Worm (Caenorhabditis elegans) whole organism, L4 larva: ENCODE data around the gene dhcr-7.

ENCODE experiments used
- F10B5.3 ChIP-seq: sonication (generic microtip); optimal IDR thresholded peaks from 2 replicates; lab custom pipeline; 2016; ENCODE audit warnings: mild to moderate bottlenecking, missing genetic modification characterization, missing compliant biosample characterization
- F49E8.2 ChIP-seq: sonication (generic microtip); optimal IDR thresholded peaks from 2 replicates; lab custom pipeline; 2016; ENCODE audit warnings: missing compliant biosample characterization, mild to moderate bottlenecking, missing genetic modification characterization, borderline replicate concordance
- T26A8.4 ChIP-seq: fragments of 200-800 bp; sonication (Bioruptor generic); IDR thresholded peaks from 2 replicates; pipeline ENCODE4 v1.3.6; 2022; ENCODE audit warnings: missing genetic modification characterization, missing compliant biosample characterization
- Y105C5A.15 ChIP-seq: fragments of 200-800 bp; sonication (Bioruptor generic); IDR thresholded peaks from 2 replicates; pipeline ENCODE4 v1.3.6; 2022; ENCODE audit warnings: missing genetic modification characterization, missing compliant biosample characterization
- Y48G9A.11 ChIP-seq: fragments of 200-800 bp; sonication (Bioruptor generic); IDR thresholded peaks from 2 replicates; pipeline ENCODE4 v1.3.6; 2022; ENCODE audit warnings: missing genetic modification reagents, missing genetic modification characterization, missing compliant biosample characterization
- ZK337.2 ChIP-seq: fragments of 200-800 bp; sonication (Bioruptor generic); IDR thresholded peaks from 2 replicates; pipeline ENCODE4 v1.3.6; 2022; ENCODE audit warnings: missing genetic modification reagents, missing genetic modification characterization, missing compliant biosample characterization
- aha-1 ChIP-seq: fragments of 150-350 bp; peaks from one replicate; lab custom pipeline; 2014; ENCODE audit warnings: missing biosample characterization, missing genetic modification characterization
- ama-1 ChIP-seq: fragments of 150-350 bp; optimal IDR thresholded peaks from 2 replicates; lab custom pipeline; 2014; ENCODE audit warnings: inconsistent platforms, mixed read lengths
- arid-1 ChIP-seq: fragments of 200-800 bp; sonication (Bioruptor generic); conservative IDR thresholded peaks from 2 replicates; pipeline ENCODE4 v1.3.6; 2022; ENCODE audit warnings: missing genetic modification reagents, missing genetic modification characterization, missing compliant biosample characterization
- attf-4 ChIP-seq: sonication (generic microtip); optimal IDR thresholded peaks from 3 replicates; lab custom pipeline; 2017; ENCODE audit warnings: missing biosample characterization, missing genetic modification characterization
- ceh-32 ChIP-seq: sonication (generic microtip); optimal IDR thresholded peaks from 2 replicates; lab custom pipeline; 2016; ENCODE audit warnings: mild to moderate bottlenecking, missing genetic modification characterization, missing compliant biosample characterization; ENCODE audit not compliant: poor library complexity
- ceh-44 ChIP-seq: fragments of 200-800 bp; sonication (Bioruptor generic); IDR thresholded peaks from 2 replicates; pipeline ENCODE4 v1.3.6; 2022; ENCODE audit warnings: missing genetic modification reagents, missing genetic modification characterization, missing compliant biosample characterization
- ceh-62 ChIP-seq: sonication (generic microtip); optimal IDR thresholded peaks from 2 replicates; lab custom pipeline; 2017; ENCODE audit warnings: missing biosample characterization, missing genetic modification characterization
- ceh-82 ChIP-seq: sonication (generic microtip); optimal IDR thresholded peaks from 2 replicates; lab custom pipeline; 2017; ENCODE audit warnings: missing biosample characterization, missing genetic modification characterization
- ces-1 ChIP-seq: fragments of 150-350 bp; sonication (generic microtip); optimal IDR thresholded peaks from 4 replicates; lab custom pipeline; 2014; ENCODE audit warnings: missing biosample characterization, missing genetic modification reagents, missing genetic modification characterization
- cey-2 ChIP-seq: sonication (generic microtip); optimal IDR thresholded peaks from 3 replicates; lab custom pipeline; 2017; ENCODE audit warnings: missing genetic modification characterization, mild to moderate bottlenecking, missing compliant biosample characterization, antibody characterized with exemption, borderline replicate concordance; ENCODE audit not compliant: insufficient read depth
- daf-16 ChIP-seq, 3 experiments: sonication (generic microtip); optimal IDR thresholded peaks; 2 replicates each; lab custom pipeline; 2016 to 2017; ENCODE audit warnings: missing genetic modification characterization in 3 of 3, missing genetic modification reagents in 3 of 3, mild to moderate bottlenecking in 2 of 3, missing compliant biosample characterization in 2 of 3, missing biosample characterization in 1 of 3, moderate library complexity in 1 of 3
- daf-8 ChIP-seq: fragments of 200-800 bp; sonication (Bioruptor generic); IDR thresholded peaks from 2 replicates; pipeline ENCODE4 v1.3.6; 2022; ENCODE audit warnings: missing genetic modification characterization, missing compliant biosample characterization
- dmd-6 ChIP-seq: fragments of 200-800 bp; sonication (Bioruptor generic); IDR thresholded peaks from 2 replicates; pipeline ENCODE4 v1.3.6; 2022; ENCODE audit warnings: missing genetic modification reagents, missing genetic modification characterization, missing compliant biosample characterization
- dmd-8 ChIP-seq: fragments of 200-800 bp; sonication (Bioruptor generic); IDR thresholded peaks from 2 replicates; pipeline ENCODE4 v1.3.6; 2022; ENCODE audit warnings: missing genetic modification characterization, missing compliant biosample characterization
- dmd-9 ChIP-seq: fragments of 200-800 bp; sonication (Bioruptor generic); IDR thresholded peaks from 2 replicates; pipeline ENCODE4 v1.3.6; 2022; ENCODE audit warnings: missing genetic modification reagents, missing genetic modification characterization, missing compliant biosample characterization
- egl-43 ChIP-seq: fragments of 200-800 bp; sonication (Bioruptor generic); IDR thresholded peaks from 2 replicates; pipeline ENCODE4 v1.3.6; 2022; ENCODE audit warnings: missing genetic modification reagents, missing genetic modification characterization, missing compliant biosample characterization
- hif-1 ChIP-seq, 2 experiments: sonication (generic microtip); optimal IDR thresholded peaks; 2 replicates each; lab custom pipeline; 2016 to 2017; ENCODE audit warnings: missing compliant biosample characterization in 2 of 2, missing genetic modification characterization in 2 of 2, missing genetic modification reagents in 2 of 2, missing genotype in 2 of 2, mild to moderate bottlenecking in 1 of 2
- hlh-11 ChIP-seq: fragments of 200-800 bp; sonication (Bioruptor generic); optimal IDR thresholded peaks from 2 replicates; lab custom pipeline; 2018; ENCODE audit warnings: mild to moderate bottlenecking, missing genetic modification characterization, missing compliant biosample characterization
- hmg-1.1 ChIP-seq: fragments of 200-800 bp; sonication (Bioruptor generic); IDR thresholded peaks from 2 replicates; pipeline ENCODE4 v1.3.6; 2022; ENCODE audit warnings: missing genetic modification reagents, missing genetic modification characterization, missing compliant biosample characterization
- lim-7 ChIP-seq: fragments of 200-800 bp; sonication (Bioruptor generic); IDR thresholded peaks from 2 replicates; pipeline ENCODE4 v1.3.6; 2022; ENCODE audit warnings: missing genetic modification characterization, missing compliant biosample characterization
- lsy-2 ChIP-seq, 2 experiments: fragments of 150-350 bp in 1 of 2; sonication (generic microtip) in 1 of 2; optimal IDR thresholded peaks; 2 replicates each; lab custom pipeline; 2014 to 2017; ENCODE audit warnings: missing biosample characterization in 2 of 2, missing genetic modification characterization in 2 of 2
- madf-5 ChIP-seq, 2 experiments: fragments of 200-800 bp; sonication (Bioruptor generic); IDR thresholded peaks; 2 replicates each; pipeline ENCODE4 v1.3.6; 2022; ENCODE audit warnings: missing compliant biosample characterization in 2 of 2, missing genetic modification characterization in 2 of 2
- madf-9 ChIP-seq: fragments of 200-800 bp; sonication (Bioruptor generic); conservative IDR thresholded peaks from 2 replicates; pipeline ENCODE4 v1.3.6; 2022; ENCODE audit warnings: missing genetic modification reagents, missing genetic modification characterization, missing compliant biosample characterization
- mdl-1 ChIP-seq, 2 experiments: fragments of 150-350 bp in 1 of 2; sonication (generic microtip) in 1 of 2; optimal IDR thresholded peaks; 2 replicates each; lab custom pipeline; 2014 to 2017; ENCODE audit warnings: missing biosample characterization in 2 of 2, missing genetic modification characterization in 2 of 2
- mep-1 ChIP-seq: fragments of 150-350 bp; sonication (generic microtip); optimal IDR thresholded peaks from 3 replicates; lab custom pipeline; 2014; ENCODE audit warnings: missing biosample characterization, missing genetic modification characterization
- mes-2 ChIP-seq: sonication (generic microtip); optimal IDR thresholded peaks from 2 replicates; lab custom pipeline; 2016; ENCODE audit warnings: missing genotype, mild to moderate bottlenecking, missing genetic modification characterization, missing compliant biosample characterization; ENCODE audit not compliant: poor library complexity, severe bottlenecking
- nhr-11 ChIP-seq: fragments of 150-350 bp; optimal IDR thresholded peaks from 2 replicates; lab custom pipeline; 2014; ENCODE audit warnings: missing biosample characterization, missing genetic modification characterization
- nhr-42 ChIP-seq: fragments of 200-800 bp; sonication (Bioruptor generic); IDR thresholded peaks from 2 replicates; pipeline ENCODE4 v1.3.6; 2022; ENCODE audit warnings: missing genetic modification characterization, missing compliant biosample characterization
- nhr-48 ChIP-seq: sonication (generic microtip); optimal IDR thresholded peaks from 2 replicates; lab custom pipeline; 2016; ENCODE audit warnings: mild to moderate bottlenecking, missing genetic modification characterization, missing compliant biosample characterization
- nhr-6 ChIP-seq: fragments of 150-350 bp; optimal IDR thresholded peaks from 2 replicates; lab custom pipeline; 2014; ENCODE audit warnings: missing biosample characterization, missing genetic modification characterization
- nhr-76 ChIP-seq: fragments of 150-350 bp; optimal IDR thresholded peaks from 2 replicates; lab custom pipeline; 2014; ENCODE audit warnings: missing biosample characterization, missing genetic modification characterization
- php-3 ChIP-seq: fragments of 200-800 bp; sonication (Bioruptor generic); IDR thresholded peaks from 2 replicates; pipeline ENCODE4 v1.3.6; 2022; ENCODE audit warnings: missing genetic modification reagents, missing genetic modification characterization, missing compliant biosample characterization
- pqm-1 ChIP-seq: sonication (generic microtip); optimal IDR thresholded peaks from 2 replicates; lab custom pipeline; 2017; ENCODE audit warnings: missing biosample characterization, missing genetic modification characterization
- skn-1 ChIP-seq: fragments of 150-350 bp; optimal IDR thresholded peaks from 2 replicates; lab custom pipeline; 2014; ENCODE audit warnings: missing biosample characterization, missing genetic modification characterization
- snpc-1.2 ChIP-seq: fragments of 200-800 bp; sonication (Bioruptor generic); IDR thresholded peaks from 2 replicates; pipeline ENCODE4 v1.3.6; 2022; ENCODE audit warnings: missing genetic modification reagents, missing genetic modification characterization, missing compliant biosample characterization
- spr-1 ChIP-seq: sonication (generic microtip); optimal IDR thresholded peaks from 2 replicates; lab custom pipeline; 2016; ENCODE audit warnings: mild to moderate bottlenecking, missing genetic modification characterization, missing compliant biosample characterization
- spr-3 ChIP-seq: fragments of 200-800 bp; sonication (Bioruptor generic); optimal IDR thresholded peaks from 2 replicates; lab custom pipeline; 2018; ENCODE audit warnings: mild to moderate bottlenecking, missing genetic modification characterization, missing compliant biosample characterization
- tag-97 ChIP-seq: fragments of 200-800 bp; sonication (Bioruptor generic); IDR thresholded peaks from 2 replicates; pipeline ENCODE4 v1.3.6; 2022; ENCODE audit warnings: missing genetic modification characterization, missing compliant biosample characterization
- unc-130 ChIP-seq: sonication (generic microtip); optimal IDR thresholded peaks from 2 replicates; lab custom pipeline; 2016; ENCODE audit warnings: missing genetic modification reagents, missing genetic modification characterization, missing compliant biosample characterization
- unc-39 ChIP-seq: sonication (generic microtip); optimal IDR thresholded peaks from 2 replicates; lab custom pipeline; 2017; ENCODE audit warnings: missing biosample characterization, missing genetic modification characterization
- vab-7 ChIP-seq: fragments of 200-800 bp; sonication (Bioruptor generic); IDR thresholded peaks from 2 replicates; pipeline ENCODE4 v1.3.6; 2022; ENCODE audit warnings: missing genetic modification reagents, missing genetic modification characterization, missing compliant biosample characterization
- zag-1 ChIP-seq: fragments of 150-350 bp; optimal IDR thresholded peaks from 2 replicates; lab custom pipeline; 2014; ENCODE audit warnings: missing biosample characterization, missing genetic modification characterization
- zip-11 ChIP-seq: fragments of 200-800 bp; sonication (Bioruptor generic); IDR thresholded peaks from 2 replicates; pipeline ENCODE4 v1.3.6; 2022; ENCODE audit warnings: missing genetic modification characterization, missing compliant biosample characterization

Gene dhcr-7

ce11 chrV:20499642-20500041 is 14.5 kb upstream of the dhcr-7 start:
- TF ChIP-seq hlh-11 (tag; lab: Kevin White, UChicago) (peak; percentile 7), vab-7 (no peak), dmd-8 (GFP tag; lab: Robert Waterston, UW) (no peak), dmd-6 (peak; percentile 76), pqm-1 (tag; lab: Kevin White, UChicago) (peak; percentile 37), daf-16 (GFP tag; optimal IDR thresholded peaks at IDR 0.05; lab: Kevin White, UChicago) (no peak), daf-16 (tag; optimal IDR thresholded peaks at IDR 0.05; lab: Kevin White, UChicago) (peak; percentile 65), nhr-48 (tag; lab: Kevin White, UChicago) (peak; percentile 54)

- TF ChIP-seq madf-9 (GFP tag; lab: Robert Waterston, UW) (no peak), vab-7 (no peak), tag-97 (no peak), egl-43 (GFP tag; lab: Robert Waterston, UW) (no peak), skn-1 (no peak), Y105C5A.15 (no peak), dmd-8 (GFP tag; lab: Robert Waterston, UW) (no peak), snpc-1.2 (GFP tag; lab: Robert Waterston, UW) (no peak), mep-1 (tag; lab: Kevin White, UChicago) (no peak), ceh-44 (GFP tag; lab: Robert Waterston, UW) (no peak), dmd-9 (GFP tag; lab: Robert Waterston, UW) (no peak), lim-7 (GFP tag; lab: Robert Waterston, UW) (no peak), lsy-2 (tag; optimal IDR thresholded peaks at IDR 0.05; lab: Kevin White, UChicago) (no peak), aha-1 (peak; percentile 52), nhr-48 (tag; lab: Kevin White, UChicago) (peak; percentile 85), nhr-76 (tag; lab: Kevin White, UChicago) (no peak), zag-1 (no peak), daf-8 (GFP tag; lab: Robert Waterston, UW) (no peak), T26A8.4 (GFP tag; lab: Robert Waterston, UW) (no peak), hmg-1.1 (GFP tag; lab: Robert Waterston, UW) (no peak), ceh-32 (no peak), cey-2 (no peak), nhr-11 (tag; lab: Kevin White, UChicago) (no peak), ceh-82 (tag; lab: Kevin White, UChicago) (no peak), nhr-6 (no peak), unc-39 (no peak), unc-130 (GFP tag; lab: Kevin White, UChicago) (no peak), mes-2 (tag; lab: Kevin White, UChicago) (peak; percentile 27), hif-1 (tag; optimal IDR thresholded peaks at IDR 0.05; lab: Kevin White, UChicago) (peak in 1 of 2 experiments; percentile 38), nhr-42 (no peak), F49E8.2 (tag; lab: Kevin White, UChicago) (no peak), arid-1 (no peak), ces-1 (no peak), attf-4 (tag; lab: Kevin White, UChicago) (no peak), F10B5.3 (tag; lab: Kevin White, UChicago) (no peak), dmd-6 (peak; percentile 94), ceh-62 (tag; lab: Kevin White, UChicago) (no peak), ama-1 (lab: Kevin White, UChicago) (no peak), zip-11 (no peak), spr-3 (GFP tag; lab: Kevin White, UChicago) (no peak), php-3 (GFP tag; lab: Robert Waterston, UW) (peak; percentile 90), hlh-11 (tag; lab: Kevin White, UChicago) (peak; percentile 78), madf-5 (GFP tag; IDR thresholded peaks at IDR 0.05; lab: Robert Waterston, UW) (no peak), spr-1 (tag; lab: Kevin White, UChicago) (no peak), mdl-1 (tag; optimal IDR thresholded peaks at IDR 0.05; lab: Kevin White, UChicago) (peak in 1 of 2 experiments; percentile 44), ZK337.2 (GFP tag; lab: Robert Waterston, UW) (no peak), Y48G9A.11 (no peak)
Observed at ce11 chrV:20498980-20499379, 13.8 kb upstream of the dhcr-7 start, which contains the start of gene dct-16. Gene dct-16 (minus strand): TSS chrV:20499057.
